Worm (Caenorhabditis elegans): ENCODE results near the gene lact-9.

The lact-9 gene

DNA sequence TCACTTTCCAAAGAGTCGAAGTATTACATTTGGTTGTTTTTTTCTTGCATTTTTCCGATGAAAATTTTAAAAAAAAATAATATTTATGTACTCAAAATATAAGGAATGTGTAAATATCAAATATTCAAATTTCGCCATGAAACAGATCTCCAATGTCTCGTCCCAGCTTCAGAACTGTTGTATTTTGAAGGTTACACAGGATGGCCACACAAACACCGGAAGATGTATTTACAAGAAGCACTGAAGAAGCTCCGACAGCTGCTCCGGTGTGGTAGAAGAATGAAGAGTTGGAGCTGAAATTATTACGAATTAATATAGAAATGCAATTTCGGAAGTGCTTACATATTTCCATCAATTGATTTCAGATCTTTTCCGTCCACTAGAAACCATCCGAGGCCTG lies 3.1 kb downstream of the lact-9 start:
- no peak for TF ChIP-seq nhr-23 (tag; optimal IDR thresholded peaks at IDR 0.05)
- TF ChIP-seq skn-1 (tag; optimal IDR thresholded peaks at IDR 0.05) = no peak
- TF ChIP-seq lin-15B (tag; optimal IDR thresholded peaks at IDR 0.05) = no peak

DNA sequence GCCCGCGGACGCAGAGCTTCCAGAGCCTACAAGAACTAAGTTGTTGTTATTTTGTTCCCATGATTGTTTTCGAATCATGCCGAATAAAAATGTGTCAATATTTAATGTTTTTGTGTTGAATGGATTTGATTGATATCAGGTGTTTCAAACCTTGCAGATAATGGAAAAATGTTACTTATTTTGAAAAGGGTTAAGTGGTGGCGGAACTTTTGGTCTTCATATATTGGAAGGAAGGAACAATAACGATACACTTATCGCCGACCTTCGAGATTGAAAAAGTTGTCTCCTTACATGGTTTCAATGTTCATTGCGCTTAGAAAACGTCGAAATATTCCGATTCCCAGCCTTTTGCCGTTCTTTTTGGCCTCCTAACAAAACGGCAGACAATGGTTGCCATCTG lies 6.7 kb downstream of the lact-9 start, which contains the start of gene gly-10:
gly-10 (plus strand) TSS at position 387 of the 400 bp plus-strand sequence.
- TF ChIP-seq lin-39 (tag; optimal IDR thresholded peaks at IDR 0.05) = no peak
- TF ChIP-seq egl-27 (tag; optimal IDR thresholded peaks at IDR 0.05) = no peak
- TF ChIP-seq nhr-237 (tag; optimal IDR thresholded peaks at IDR 0.05) = no peak
- TF ChIP-seq mdl-1 (tag; optimal IDR thresholded peaks at IDR 0.05) = no peak
- no peak for TF ChIP-seq unc-39 (tag; optimal IDR thresholded peaks at IDR 0.05)
- no peak for TF ChIP-seq fkh-10 (GFP tag; optimal IDR thresholded peaks at IDR 0.05)
- no peak for TF ChIP-seq elt-2 (tag; optimal IDR thresholded peaks at IDR 0.05)

DNA sequence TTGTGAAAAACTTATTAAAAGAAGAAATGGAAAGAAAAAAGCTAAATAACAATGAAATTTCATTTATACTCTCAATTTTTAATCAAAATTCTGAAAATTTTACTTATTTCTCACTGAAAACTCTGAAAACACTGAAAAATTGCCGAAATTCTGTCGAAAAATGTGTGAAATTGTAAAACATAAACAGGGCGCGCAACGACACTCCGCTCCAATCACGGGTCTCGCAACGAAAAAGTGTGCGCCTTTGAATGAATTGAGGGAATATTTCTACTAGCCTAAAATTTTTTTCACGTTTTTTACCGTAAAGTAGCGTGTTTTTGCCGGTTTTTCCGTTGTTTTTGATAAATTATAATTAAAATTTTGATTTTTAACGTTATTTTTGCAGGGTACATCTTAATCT lies 8.0 kb downstream of the lact-9 start, which contains the start of gene rpl-18:
rpl-18 (plus strand) TSS at position 386 of the 400 bp plus-strand sequence.
- peak; percentile 78 for TF ChIP-seq snpc-4 (tag; optimal IDR thresholded peaks at IDR 0.05)
- TF ChIP-seq zag-1 (tag; optimal IDR thresholded peaks at IDR 0.05) = no peak
- TF ChIP-seq unc-62 (GFP tag; optimal IDR thresholded peaks at IDR 0.05) = no peak
- TF ChIP-seq ceh-9 (tag; optimal IDR thresholded peaks at IDR 0.05) = no peak
- no peak for TF ChIP-seq nhr-12 (tag; optimal IDR thresholded peaks at IDR 0.05)
- TF ChIP-seq jun-1 (tag; optimal IDR thresholded peaks at IDR 0.05) = no peak
- peak; percentile 99 for TF ChIP-seq lin-15B (tag; optimal IDR thresholded peaks at IDR 0.05)
- no peak for TF ChIP-seq ama-1 (optimal IDR thresholded peaks at IDR 0.05)
- TF ChIP-seq hmg-11 (tag; optimal IDR thresholded peaks at IDR 0.05) = peak; percentile 48
- no peak for TF ChIP-seq ceh-82 (tag; optimal IDR thresholded peaks at IDR 0.05)
- peak; percentile 65 for TF ChIP-seq egl-5 (tag; optimal IDR thresholded peaks at IDR 0.05)
- TF ChIP-seq ztf-11 (tag; optimal IDR thresholded peaks at IDR 0.05) = no peak
- peak; percentile 73 for TF ChIP-seq nhr-25 (tag; optimal IDR thresholded peaks at IDR 0.05)
- TF ChIP-seq mdl-1 (tag; optimal IDR thresholded peaks at IDR 0.05) = no peak
- no peak for TF ChIP-seq skn-1 (tag; optimal IDR thresholded peaks at IDR 0.05)
- peak; percentile 27 for TF ChIP-seq R02D3.7 (tag; optimal IDR thresholded peaks at IDR 0.05)
- no peak for TF ChIP-seq nhr-43 (tag; optimal IDR thresholded peaks at IDR 0.05; ENCODE audit: poor library complexity, severe bottlenecking)
- no peak for TF ChIP-seq nhr-11 (tag; optimal IDR thresholded peaks at IDR 0.05)
- no peak for TF ChIP-seq ceh-16 (tag; optimal IDR thresholded peaks at IDR 0.05)
- TF ChIP-seq pha-4 (tag; optimal IDR thresholded peaks at IDR 0.05) = peak; percentile 95
- TF ChIP-seq elt-1 (tag; optimal IDR thresholded peaks at IDR 0.05) = no peak
- TF ChIP-seq elt-2 (tag; optimal IDR thresholded peaks at IDR 0.05) = peak; percentile 37
- peak; percentile 89 for TF ChIP-seq nfya-1 (tag; optimal IDR thresholded peaks at IDR 0.05; ENCODE audit: insufficient read depth)
- TF ChIP-seq ztf-4 (tag; optimal IDR thresholded peaks at IDR 0.05) = no peak
- no peak for TF ChIP-seq sea-2 (GFP tag; optimal IDR thresholded peaks at IDR 0.05)
- no peak for TF ChIP-seq nhr-67 (tag; optimal IDR thresholded peaks at IDR 0.05)
- TF ChIP-seq ceh-28 (tag; optimal IDR thresholded peaks at IDR 0.05) = peak; percentile 6
- no peak for TF ChIP-seq nhr-77 (tag; optimal IDR thresholded peaks at IDR 0.05)
- TF ChIP-seq pqm-1 (tag; optimal IDR thresholded peaks at IDR 0.05) = peak; percentile 27
- TF ChIP-seq lin-39 (tag; optimal IDR thresholded peaks at IDR 0.05) = peak; percentile 85
- peak; percentile 80 for TF ChIP-seq nhr-23 (tag; optimal IDR thresholded peaks at IDR 0.05)

DNA sequence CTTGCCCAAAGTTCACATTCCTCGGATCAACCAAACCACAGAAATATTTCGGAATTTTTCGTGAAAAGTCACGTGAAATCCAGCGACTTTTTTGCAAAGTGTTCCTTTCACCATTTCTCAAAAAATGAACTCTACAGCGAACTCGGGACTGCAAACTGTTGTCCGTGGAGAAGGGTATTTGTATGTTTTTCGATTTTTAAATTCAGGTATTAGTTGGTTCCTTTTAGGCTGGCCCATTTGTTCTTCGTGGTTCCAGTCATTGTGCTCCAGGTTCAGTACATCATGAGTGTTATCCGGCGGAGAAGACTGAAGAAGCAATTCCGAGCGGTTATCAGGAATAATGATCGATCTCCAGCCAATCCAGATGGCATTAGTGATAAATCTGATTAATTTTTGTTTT lies 8.7 kb downstream of the lact-9 start:
- TF ChIP-seq nhr-12 (tag; optimal IDR thresholded peaks at IDR 0.05) = no peak
- no peak for TF ChIP-seq nhr-77 (tag; optimal IDR thresholded peaks at IDR 0.05)
- no peak for TF ChIP-seq tbx-2 (tag; optimal IDR thresholded peaks at IDR 0.05)
- TF ChIP-seq ceh-28 (tag; optimal IDR thresholded peaks at IDR 0.05) = no peak
- TF ChIP-seq ZK546.5 (tag; optimal IDR thresholded peaks at IDR 0.05) = no peak
- TF ChIP-seq egl-5 (tag; optimal IDR thresholded peaks at IDR 0.05) = no peak
- no peak for TF ChIP-seq skn-1 (tag; optimal IDR thresholded peaks at IDR 0.05)
- TF ChIP-seq sea-2 (GFP tag; optimal IDR thresholded peaks at IDR 0.05) = no peak
- TF ChIP-seq eor-1 (tag; optimal IDR thresholded peaks at IDR 0.05) = no peak
- no peak for TF ChIP-seq pha-4 (tag; optimal IDR thresholded peaks at IDR 0.05)
- no peak for TF ChIP-seq aly-2 (tag; optimal IDR thresholded peaks at IDR 0.05)
- no peak for TF ChIP-seq nhr-28 (tag; optimal IDR thresholded peaks at IDR 0.05)
